Worm (Caenorhabditis elegans): Measurements from ENCODE around the gene mrpl-55.

DNA sequence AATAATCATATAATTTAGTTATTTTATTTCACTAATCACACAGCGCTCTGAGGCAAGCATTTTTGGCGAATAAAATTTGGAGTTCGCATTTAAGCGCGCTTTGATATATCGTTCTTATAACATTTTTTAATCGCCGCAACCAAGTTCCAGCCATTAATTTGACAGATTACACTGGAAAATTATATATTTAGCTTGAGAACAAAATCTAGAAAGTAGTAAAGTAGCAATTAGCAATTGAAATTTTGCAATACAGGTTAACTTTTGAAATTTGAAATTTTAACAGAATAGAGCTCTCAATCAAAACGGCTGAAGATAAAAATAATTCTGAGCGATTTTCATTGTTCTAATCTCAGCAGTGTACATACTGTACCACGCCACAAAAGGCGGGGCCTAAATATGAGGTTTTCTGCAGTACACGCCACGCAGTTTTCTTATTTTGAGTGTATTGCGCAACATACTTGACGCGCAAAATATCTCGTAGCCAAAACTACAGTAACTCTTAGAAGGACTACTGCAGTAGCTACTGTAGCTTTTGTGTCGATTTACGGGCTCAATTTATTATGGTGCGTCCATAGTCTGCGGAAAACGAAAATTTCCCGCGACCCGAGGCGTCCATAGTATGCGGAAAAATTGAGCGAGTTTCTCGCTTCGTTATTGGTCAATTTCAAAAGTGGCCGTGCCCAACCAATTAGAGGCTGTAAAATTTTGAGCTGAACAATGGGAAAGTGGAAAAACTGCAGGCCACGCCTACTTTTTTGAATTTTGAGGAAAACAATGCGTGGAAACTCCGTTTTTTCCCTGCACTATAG, 16.5 kb upstream of the mrpl-55 start:
- TF ChIP-seq cnd-1 (tag; optimal IDR thresholded peaks at IDR 0.05) (no peak), mab-5 (tag; optimal IDR thresholded peaks at IDR 0.05) (no peak), lsy-2 (tag; optimal IDR thresholded peaks at IDR 0.05) (no peak), nhr-237 (tag; optimal IDR thresholded peaks at IDR 0.05) (no peak), drap-1 (GFP tag; optimal IDR thresholded peaks at IDR 0.05) (no peak), lin-32 (GFP tag; optimal IDR thresholded peaks at IDR 0.05) (no peak), ceh-83 (GFP tag; optimal IDR thresholded peaks at IDR 0.05) (no peak), lin-13 (tag; optimal IDR thresholded peaks at IDR 0.05) (no peak)

Data from whole organism, mixed stage, embryonic.